Fruit fly (Drosophila melanogaster): ENCODE measurements around the gene Nt5a.

Gene Nt5a

dm6 chr3L:1320230-1320930, 13.2 kb upstream of the Nt5a start (continued):
- TF ChIP-seq CG18011 (GFP tag; optimal IDR thresholded peaks at IDR 0.05): no peak
- TF ChIP-seq Neu2 (GFP tag; optimal IDR thresholded peaks at IDR 0.05; ENCODE audit: borderline replicate concordance): no peak
- TF ChIP-seq gcm (GFP tag; optimal IDR thresholded peaks at IDR 0.05): no peak
- TF ChIP-seq CG8924 (tag; optimal IDR thresholded peaks at IDR 0.05): no peak
- TF ChIP-seq ac (GFP tag; optimal IDR thresholded peaks at IDR 0.05): no peak
- TF ChIP-seq zen (tag; optimal IDR thresholded peaks at IDR 0.05): no peak
- no peak for TF ChIP-seq CG13296 (GFP tag; optimal IDR thresholded peaks at IDR 0.05)
- TF ChIP-seq lab (GFP tag; optimal IDR thresholded peaks at IDR 0.05): peak; percentile 57
- no peak for TF ChIP-seq CG13775 (GFP tag; optimal IDR thresholded peaks at IDR 0.05)
- no peak for TF ChIP-seq CG15269 (tag; optimal IDR thresholded peaks at IDR 0.05)
- no peak for TF ChIP-seq CG8388 (GFP tag; optimal IDR thresholded peaks at IDR 0.05)
- no peak for TF ChIP-seq CG17829 (tag; optimal IDR thresholded peaks at IDR 0.05)
- no peak for TF ChIP-seq Spps (tag; optimal IDR thresholded peaks at IDR 0.05)
- no peak for TF ChIP-seq chinmo (GFP tag; IDR thresholded peaks at IDR 0.05; ENCODE audit: partially characterized antibody)
- TF ChIP-seq HLH3B (GFP tag; IDR thresholded peaks at IDR 0.05): 0 out of 2 replicates have a peak, but pooled peaks have one; percentile 26
- no peak for TF ChIP-seq crc (GFP tag; optimal IDR thresholded peaks at IDR 0.05)
- TF ChIP-seq Hey (tag; optimal IDR thresholded peaks at IDR 0.05): no peak
- no peak for TF ChIP-seq CG10147 (GFP tag; optimal IDR thresholded peaks at IDR 0.05)
- no peak for TF ChIP-seq pum (GFP tag; optimal IDR thresholded peaks at IDR 0.05)
- peak; percentile 28 for TF ChIP-seq Dip3 (GFP tag; optimal IDR thresholded peaks at IDR 0.05)
- TF ChIP-seq Rx (GFP tag; IDR thresholded peaks at IDR 0.05): no peak
- no peak for TF ChIP-seq CG14965 (GFP tag; optimal IDR thresholded peaks at IDR 0.05; ENCODE audit: borderline replicate concordance)
- no peak for TF ChIP-seq slou (GFP tag; optimal IDR thresholded peaks at IDR 0.05)
- TF ChIP-seq CG2129 (GFP tag; IDR thresholded peaks at IDR 0.05; ENCODE audit: partially characterized antibody): no peak
- TF ChIP-seq corto (GFP tag; optimal IDR thresholded peaks at IDR 0.05): no peak
- no peak; the same call in 1 of the 2 replicates for TF ChIP-seq CG32532 (GFP tag; IDR thresholded peaks at IDR 0.05)
- no peak for TF ChIP-seq CG12236 (GFP tag; optimal IDR thresholded peaks at IDR 0.05)
- TF ChIP-seq tio (GFP tag; optimal IDR thresholded peaks at IDR 0.05): peak; percentile 27
- TF ChIP-seq Xbp1 (GFP tag; optimal IDR thresholded peaks at IDR 0.05): peak; percentile 15
- TF ChIP-seq prd (optimal IDR thresholded peaks at IDR 0.05): no peak
- peak; percentile 14; the same call in 1 of the 3 replicates for TF ChIP-seq prd (GFP tag; IDR thresholded peaks at IDR 0.05)
- no peak for TF ChIP-seq HmgZ (tag; optimal IDR thresholded peaks at IDR 0.05)
- no peak for TF ChIP-seq CG16779 (GFP tag; IDR thresholded peaks at IDR 0.05)
- TF ChIP-seq her (GFP tag; optimal IDR thresholded peaks at IDR 0.05): no peak
- TF ChIP-seq MBD-R2 (GFP tag; IDR thresholded peaks at IDR 0.05): no peak
- no peak for TF ChIP-seq Ssrp (tag; optimal IDR thresholded peaks at IDR 0.05)
- TF ChIP-seq CG10274 (GFP tag; optimal IDR thresholded peaks at IDR 0.05): peak; percentile 96
- TF ChIP-seq HLHmδ (GFP tag; optimal IDR thresholded peaks at IDR 0.05): no peak
- peak; percentile 16 for TF ChIP-seq Max (GFP tag; optimal IDR thresholded peaks at IDR 0.05)
- no peak for TF ChIP-seq CTCF (GFP tag; optimal IDR thresholded peaks at IDR 0.05)
- TF ChIP-seq dmrt11E (tag; optimal IDR thresholded peaks at IDR 0.05): no peak
- TF ChIP-seq C15 (GFP tag; IDR thresholded peaks at IDR 0.05): no peak
- TF ChIP-seq p53 (GFP tag; optimal IDR thresholded peaks at IDR 0.05): no peak
- no peak for TF ChIP-seq Atf-2 (GFP tag; optimal IDR thresholded peaks at IDR 0.05)
- no peak for TF ChIP-seq Awh (GFP tag; IDR thresholded peaks at IDR 0.05)
- no peak for TF ChIP-seq nmo (GFP tag; optimal IDR thresholded peaks at IDR 0.05)
- no peak for TF ChIP-seq nom (GFP tag; optimal IDR thresholded peaks at IDR 0.05)
- no peak for TF ChIP-seq CG1233 (GFP tag; optimal IDR thresholded peaks at IDR 0.05)
- TF ChIP-seq scrt (GFP tag; optimal IDR thresholded peaks at IDR 0.05): no peak
- TF ChIP-seq Tbp (GFP tag; optimal IDR thresholded peaks at IDR 0.05): no peak
